Worm (Caenorhabditis elegans) whole organism, L1 larva: ENCODE measurements around the gene svh-11.
A peak's percentile ranks its signal among the peaks of the same experiment; 100 is the strongest.

ENCODE experiments used
- C34B4.2 ChIP-seq: sonication (generic microtip); optimal IDR thresholded peaks from 2 replicates; lab custom pipeline; 2017; ENCODE audit warnings: mild to moderate bottlenecking, missing genetic modification characterization, missing compliant biosample characterization
- F16B12.6 ChIP-seq: fragments of 150-350 bp; optimal IDR thresholded peaks from 2 replicates; lab custom pipeline; 2014; ENCODE audit warnings: missing biosample characterization, missing genetic modification characterization
- Y116A8C.19 ChIP-seq: sonication (generic microtip); optimal IDR thresholded peaks from 2 replicates; lab custom pipeline; 2016; ENCODE audit warnings: missing compliant biosample characterization, missing genetic modification characterization, borderline replicate concordance
- alr-1 ChIP-seq: fragments of 200-800 bp; sonication (Bioruptor generic); optimal IDR thresholded peaks from 2 replicates; lab custom pipeline; 2018; ENCODE audit warnings: borderline replicate concordance, mild to moderate bottlenecking, missing genetic modification characterization, missing compliant biosample characterization
- aly-2 ChIP-seq: fragments of 150-350 bp; optimal IDR thresholded peaks from 2 replicates; lab custom pipeline; 2014; ENCODE audit warnings: missing biosample characterization, missing genetic modification characterization
- ceh-8 ChIP-seq: fragments of 200-800 bp; sonication (Bioruptor generic); optimal IDR thresholded peaks from 2 replicates; lab custom pipeline; 2018; ENCODE audit warnings: mild to moderate bottlenecking, missing genetic modification characterization, moderate library complexity, missing compliant biosample characterization
- ceh-82 ChIP-seq, 3 experiments: fragments of 150-350 bp in 1 of 3; sonication (generic microtip) in 2 of 3; optimal IDR thresholded peaks; 2 replicates each; lab custom pipeline; 2014 to 2017; ENCODE audit warnings: missing biosample characterization in 3 of 3, missing genetic modification characterization in 3 of 3
- efl-1 ChIP-seq, 4 experiments: fragments of 150-350 bp; optimal IDR thresholded peaks in 3 of 4; peaks in 1 of 4; 1 replicate in 1 of 4; 2 replicates in 3 of 4; lab custom pipeline; 2014; ENCODE audit warnings: missing biosample characterization in 2 of 4, missing genetic modification characterization in 2 of 4, missing genetic modification reagents in 2 of 4
- efl-3 ChIP-seq: fragments of 200-800 bp; sonication (Bioruptor generic); optimal IDR thresholded peaks from 2 replicates; lab custom pipeline; 2018; ENCODE audit warnings: mild to moderate bottlenecking, missing genetic modification characterization, missing compliant biosample characterization
- egl-13 ChIP-seq: sonication (generic microtip); optimal IDR thresholded peaks from 2 replicates; lab custom pipeline; 2016; ENCODE audit warnings: missing genotype, missing genetic modification reagents, missing genetic modification characterization, missing compliant biosample characterization
- elt-2 ChIP-seq: sonication (generic microtip); optimal IDR thresholded peaks from 2 replicates; lab custom pipeline; 2016; ENCODE audit warnings: missing genetic modification characterization, mild to moderate bottlenecking, inconsistent platforms, missing compliant biosample characterization, missing genetic modification reagents
- elt-3 ChIP-seq, 6 experiments: fragments of 150-350 bp in 1 of 6; sonication (generic microtip); optimal IDR thresholded peaks; 2 replicates each; lab custom pipeline; 2017 to 2018; ENCODE audit warnings: missing biosample characterization in 6 of 6, missing genetic modification characterization in 6 of 6, inconsistent platforms in 1 of 6
- fkh-4 ChIP-seq: sonication (generic microtip); optimal IDR thresholded peaks from 2 replicates; lab custom pipeline; 2016; ENCODE audit warnings: missing compliant biosample characterization, missing genetic modification characterization, borderline replicate concordance
- fos-1 ChIP-seq: fragments of 150-350 bp; optimal IDR thresholded peaks from 2 replicates; lab custom pipeline; 2014; ENCODE audit warnings: missing biosample characterization, missing genetic modification characterization
- grh-1 ChIP-seq: fragments of 200-800 bp; sonication (Bioruptor generic); IDR thresholded peaks from 2 replicates; pipeline ENCODE4 v1.3.6; 2022; ENCODE audit warnings: missing genetic modification reagents, missing genetic modification characterization, missing compliant biosample characterization
- hpl-2 ChIP-seq: fragments of 150-350 bp; optimal IDR thresholded peaks from 2 replicates; lab custom pipeline; 2014; ENCODE audit warnings: missing biosample characterization, missing genetic modification reagents, missing genetic modification characterization
- lin-14 ChIP-seq: fragments of 200-800 bp; sonication (Bioruptor generic); optimal IDR thresholded peaks from 2 replicates; lab custom pipeline; 2018; ENCODE audit warnings: mild to moderate bottlenecking, missing genetic modification characterization, moderate library complexity, missing compliant biosample characterization
- lin-35 ChIP-seq, 2 experiments: fragments of 150-350 bp; optimal IDR thresholded peaks; 2 replicates each; lab custom pipeline; 2014; ENCODE audit warnings: missing biosample characterization in 2 of 2, missing genetic modification characterization in 2 of 2, missing genetic modification reagents in 2 of 2
- lin-39 ChIP-seq: fragments of 150-350 bp; optimal IDR thresholded peaks from 2 replicates; lab custom pipeline; 2014; ENCODE audit warnings: missing biosample characterization, missing genetic modification reagents, missing genetic modification characterization
- mep-1 ChIP-seq: fragments of 150-350 bp; optimal IDR thresholded peaks from 2 replicates; lab custom pipeline; 2014; ENCODE audit warnings: missing biosample characterization, missing genetic modification characterization
- nhr-11 ChIP-seq: fragments of 150-350 bp; optimal IDR thresholded peaks from 2 replicates; lab custom pipeline; 2014; ENCODE audit warnings: missing biosample characterization, missing genetic modification characterization
- nhr-19 ChIP-seq: fragments of 200-800 bp; sonication (Bioruptor generic); conservative IDR thresholded peaks from 2 replicates; pipeline ENCODE4 v1.3.6; 2022; ENCODE audit warnings: missing genetic modification characterization, missing compliant biosample characterization
- nhr-20 ChIP-seq: sonication (generic microtip); optimal IDR thresholded peaks from 2 replicates; lab custom pipeline; 2016; ENCODE audit warnings: mild to moderate bottlenecking, missing genetic modification characterization, missing compliant biosample characterization
- nhr-76 ChIP-seq: sonication (generic microtip); optimal IDR thresholded peaks from 2 replicates; lab custom pipeline; 2017; ENCODE audit warnings: missing biosample characterization, missing genetic modification characterization
- nhr-84 ChIP-seq: sonication (generic microtip); optimal IDR thresholded peaks from 2 replicates; lab custom pipeline; 2017; ENCODE audit warnings: missing biosample characterization, missing genetic modification characterization
- pag-3 ChIP-seq: sonication (generic microtip); optimal IDR thresholded peaks from 2 replicates; lab custom pipeline; 2017; ENCODE audit warnings: missing genetic modification characterization, mild to moderate bottlenecking, missing compliant biosample characterization, antibody characterized with exemption, borderline replicate concordance; ENCODE audit not compliant: insufficient read depth
- sptf-1 ChIP-seq: fragments of 150-350 bp; optimal IDR thresholded peaks from 2 replicates; lab custom pipeline; 2014; ENCODE audit warnings: missing biosample characterization, missing genetic modification characterization
- tlp-1 ChIP-seq: fragments of 150-350 bp; optimal IDR thresholded peaks from 2 replicates; lab custom pipeline; 2014; ENCODE audit warnings: missing biosample characterization, missing genetic modification characterization
- unc-62 ChIP-seq: fragments of 150-350 bp; optimal IDR thresholded peaks from 2 replicates; lab custom pipeline; 2014; ENCODE audit warnings: missing biosample characterization, missing genetic modification reagents, missing genetic modification characterization
- xbp-1 ChIP-seq: sonication (generic microtip); optimal IDR thresholded peaks from 2 replicates; lab custom pipeline; 2016; ENCODE audit warnings: missing genetic modification characterization, missing compliant biosample characterization
- zag-1 ChIP-seq: fragments of 150-350 bp; optimal IDR thresholded peaks from 2 replicates; lab custom pipeline; 2014; ENCODE audit warnings: missing biosample characterization, missing genetic modification characterization
- zip-4 ChIP-seq: fragments of 200-800 bp; sonication (Bioruptor generic); optimal IDR thresholded peaks from 2 replicates; lab custom pipeline; 2018; ENCODE audit warnings: mild to moderate bottlenecking, missing genetic modification characterization, moderate library complexity, missing compliant biosample characterization
- ztf-11 ChIP-seq, 2 experiments: sonication (generic microtip); optimal IDR thresholded peaks; 2 replicates each; lab custom pipeline; 2016 to 2017; ENCODE audit warnings: missing genetic modification characterization in 2 of 2, missing biosample characterization in 1 of 2, missing compliant biosample characterization in 1 of 2
- ztf-4 ChIP-seq: fragments of 150-350 bp; optimal IDR thresholded peaks from 2 replicates; lab custom pipeline; 2014; ENCODE audit warnings: missing biosample characterization, missing genetic modification characterization

Gene svh-11

DNA sequence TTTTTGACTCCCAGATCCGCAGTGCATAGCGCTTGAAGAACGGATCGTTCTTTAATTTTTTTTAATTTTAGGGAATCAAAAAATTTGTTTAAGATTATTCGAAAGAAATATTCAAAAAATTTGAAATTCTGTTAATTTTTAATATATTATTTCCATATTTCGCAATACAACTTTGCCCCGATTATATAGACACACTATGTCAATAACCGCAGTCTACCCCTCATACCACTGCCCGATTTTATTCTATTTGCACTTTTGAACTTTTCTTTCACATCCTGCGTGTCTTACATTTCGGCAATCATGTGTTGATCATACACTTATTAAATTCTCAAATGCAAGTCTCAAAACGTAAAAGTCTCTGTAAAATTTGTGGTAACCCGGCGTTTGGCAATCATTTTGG is 11.9 kb downstream of the svh-11 start, which contains the start of gene nhr-56 (continued):
- TF ChIP-seq nhr-84 (tag; lab: Kevin White, UChicago) (no peak), fos-1 (tag; lab: Kevin White, UChicago) (no peak), zag-1 (tag; lab: Kevin White, UChicago) (no peak), sptf-1 (tag; lab: Kevin White, UChicago) (no peak), ceh-8 (no peak), ceh-82 (tag; optimal IDR thresholded peaks at IDR 0.05; lab: Kevin White, UChicago) (peak; percentile 11 to 37 (median 13)), ztf-11 (tag; optimal IDR thresholded peaks at IDR 0.05; lab: Kevin White, UChicago) (no peak), hpl-2 (no peak)

DNA sequence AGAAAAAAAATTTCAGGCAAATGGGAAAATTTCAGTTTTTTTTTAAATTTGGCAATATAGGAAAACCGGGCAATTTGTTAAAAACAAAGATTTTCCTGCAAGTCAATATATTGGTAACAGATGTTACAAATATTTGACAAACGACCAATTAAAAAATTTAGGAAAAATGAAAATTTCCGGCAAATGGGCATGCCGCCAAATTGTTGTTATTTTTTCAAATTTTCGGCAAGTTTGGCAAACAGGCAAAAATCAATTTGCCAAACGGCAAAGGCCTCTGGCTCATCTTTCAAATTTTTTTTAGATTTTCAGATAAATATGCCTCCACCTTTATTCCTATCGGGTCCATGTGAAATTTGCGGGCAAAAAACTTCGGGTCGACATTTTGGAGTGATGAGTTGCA is 14.9 kb downstream of the svh-11 start, which contains the start of gene nhr-128:
Gene nhr-128, plus strand, starts transcription at position 301 of the 400 bp plus-strand sequence.
- no peak for TF ChIP-seq nhr-84 (tag; lab: Kevin White, UChicago)
- TF ChIP-seq efl-3 (GFP tag; lab: Kevin White, UChicago) = no peak
- no peak for TF ChIP-seq hpl-2
- TF ChIP-seq nhr-11 (tag; lab: Kevin White, UChicago) = no peak
- no peak for TF ChIP-seq nhr-20 (tag; lab: Kevin White, UChicago)
- no peak for TF ChIP-seq nhr-76 (tag; lab: Kevin White, UChicago)
- no peak for TF ChIP-seq fkh-4 (tag; lab: Kevin White, UChicago)
- TF ChIP-seq aly-2 (tag; lab: Kevin White, UChicago) = no peak
- no peak for TF ChIP-seq Y116A8C.19 (tag; lab: Kevin White, UChicago)
- no peak for TF ChIP-seq F16B12.6
- TF ChIP-seq elt-3 (tag; optimal IDR thresholded peaks at IDR 0.05; lab: Kevin White, UChicago) = no peak
- TF ChIP-seq nhr-19 (GFP tag; lab: Robert Waterston, UW) = no peak
- TF ChIP-seq zip-4 (GFP tag; lab: Kevin White, UChicago) = no peak
- no peak for TF ChIP-seq pag-3 (tag; lab: Kevin White, UChicago)
- no peak for TF ChIP-seq elt-2 (tag; lab: Kevin White, UChicago)
- TF ChIP-seq egl-13 (tag; lab: Kevin White, UChicago) = no peak
- TF ChIP-seq grh-1 (GFP tag; lab: Robert Waterston, UW) = no peak
- no peak for TF ChIP-seq C34B4.2 (tag; lab: Kevin White, UChicago)
- TF ChIP-seq unc-62 (GFP tag; lab: Kevin White, UChicago) = no peak
- TF ChIP-seq alr-1 (tag; lab: Kevin White, UChicago) = no peak
- TF ChIP-seq, all 84 proteins: peak for 0

DNA sequence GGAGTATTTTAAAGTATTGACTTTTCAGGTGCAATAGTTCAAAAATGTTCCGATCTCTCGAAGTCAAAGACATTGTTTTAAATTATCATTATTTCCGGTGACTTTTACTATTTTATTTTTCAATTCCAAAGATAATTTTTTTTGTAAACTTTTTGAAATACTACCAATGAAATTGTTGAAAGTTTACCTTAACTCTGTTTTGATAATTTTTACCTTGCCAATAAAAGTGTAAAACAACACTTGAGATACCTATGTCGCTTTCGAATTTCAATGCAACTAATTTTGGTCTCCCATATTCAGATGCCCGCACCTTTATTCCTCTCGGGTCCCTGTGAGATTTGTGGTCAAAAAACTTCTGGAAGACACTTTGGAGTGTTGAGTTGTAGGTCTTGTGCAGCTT is 18.2 kb downstream of the svh-11 start, which contains the start of gene nhr-103:
Gene nhr-103, plus strand, starts transcription at position 301 of the 400 bp plus-strand sequence.
- no peak for TF ChIP-seq lin-14 (GFP tag; lab: Kevin White, UChicago)

DNA sequence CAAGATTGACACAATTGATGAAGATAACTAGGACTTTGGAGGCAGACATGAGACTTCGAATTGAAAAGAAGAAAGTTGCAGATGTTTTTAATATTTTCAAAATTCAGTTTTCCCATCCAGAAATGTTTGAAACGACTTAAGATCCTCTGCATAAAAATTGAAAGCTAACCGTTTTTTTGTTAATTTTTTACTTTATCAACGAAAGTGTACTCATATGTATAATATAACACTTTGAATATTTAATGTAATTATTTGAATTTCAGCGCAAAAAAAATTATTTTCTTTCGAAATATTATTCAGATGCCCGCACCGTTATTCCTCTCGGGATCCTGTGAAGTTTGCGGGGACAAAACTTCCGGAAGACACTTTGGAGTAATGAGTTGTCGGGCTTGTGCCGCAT is 20.0 kb downstream of the svh-11 start, which contains the start of gene nhr-18:
Gene nhr-18, plus strand, starts transcription at position 301 of the 400 bp plus-strand sequence.
- TF ChIP-seq hpl-2 = no peak
- TF ChIP-seq efl-1 (optimal IDR thresholded peaks at IDR 0.05; lab: Kevin White, UChicago) = no peak
- peak in 1 of 2 experiments; percentile 15 for TF ChIP-seq efl-1 (GFP tag; optimal IDR thresholded peaks at IDR 0.05 in 1 of 2; lab: Kevin White, UChicago)

DNA sequence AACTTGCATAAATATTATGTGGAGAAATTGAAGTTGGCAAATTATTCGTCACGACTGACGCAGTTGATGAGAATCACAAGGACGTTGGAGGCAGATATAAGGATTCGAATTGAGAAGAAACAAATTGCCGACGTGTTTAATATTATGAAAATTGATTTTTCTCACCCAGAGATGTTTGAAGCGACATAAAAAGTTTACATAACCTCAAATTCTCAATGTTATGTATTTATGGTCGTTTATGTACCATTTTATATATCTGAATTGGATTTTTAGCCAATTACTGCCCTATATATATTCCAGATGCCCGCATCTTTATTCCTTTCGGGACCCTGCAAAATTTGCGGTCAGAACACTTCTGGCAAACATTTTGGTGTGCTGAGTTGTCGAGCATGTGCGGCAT is 21.9 kb downstream of the svh-11 start, which contains the start of gene nhr-126:
Gene nhr-126, plus strand, starts transcription at position 301 of the 400 bp plus-strand sequence.
- no peak for TF ChIP-seq nhr-20 (tag; lab: Kevin White, UChicago)
- TF ChIP-seq lin-39 (tag; lab: Kevin White, UChicago) = no peak

DNA sequence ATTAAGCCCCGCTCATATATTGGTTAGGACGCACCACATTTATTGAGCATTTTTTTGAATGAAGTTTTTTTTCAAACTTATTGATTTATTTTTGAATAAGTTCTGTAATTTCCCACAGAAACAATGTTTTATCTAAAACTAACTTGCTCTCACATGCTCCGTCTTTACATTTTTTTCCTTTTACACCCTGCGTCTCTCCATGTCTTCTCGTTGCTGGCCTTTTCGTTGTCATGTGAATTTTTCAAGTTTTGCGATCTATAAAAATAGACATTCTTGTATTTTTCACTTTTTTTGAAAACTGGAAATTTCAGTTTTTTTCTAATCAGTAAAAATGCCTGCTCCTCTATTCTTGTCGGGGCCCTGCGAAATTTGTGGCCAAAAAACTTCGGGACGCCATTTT is 24.0 kb downstream of the svh-11 start, which contains the start of gene nhr-134:
Gene nhr-134, plus strand, starts transcription at position 312 of the 400 bp plus-strand sequence.
- peak; percentile 26 for TF ChIP-seq nhr-20 (tag; lab: Kevin White, UChicago)
- TF ChIP-seq sptf-1 (tag; lab: Kevin White, UChicago) = no peak
- no peak for TF ChIP-seq efl-3 (GFP tag; lab: Kevin White, UChicago)
- no peak for TF ChIP-seq xbp-1 (tag; lab: Kevin White, UChicago)
- no peak for TF ChIP-seq fkh-4 (tag; lab: Kevin White, UChicago)
- TF ChIP-seq lin-35 (GFP tag; optimal IDR thresholded peaks at IDR 0.05; lab: Kevin White, UChicago) = peak in 1 of 2 experiments; percentile 10
- TF ChIP-seq mep-1 (tag; lab: Kevin White, UChicago) = no peak
- TF ChIP-seq tlp-1 = no peak
- no peak for TF ChIP-seq ceh-82 (tag; optimal IDR thresholded peaks at IDR 0.05; lab: Kevin White, UChicago)
- peak in 1 of 2 experiments; percentile 2 for TF ChIP-seq efl-1 (optimal IDR thresholded peaks at IDR 0.05; lab: Kevin White, UChicago)
- TF ChIP-seq efl-1 (GFP tag; optimal IDR thresholded peaks at IDR 0.05 in 1 of 2; lab: Kevin White, UChicago) = peak in 1 of 2 experiments; percentile 12
- no peak for TF ChIP-seq ztf-4 (tag; lab: Kevin White, UChicago)
- peak; percentile 54 for TF ChIP-seq elt-2 (tag; lab: Kevin White, UChicago)
- TF ChIP-seq, all 84 proteins: peak for 4
